Worm (Caenorhabditis elegans) whole organism, early embryonic: Measurements from ENCODE around the gene F23H11.7.

ENCODE experiments used
- B0310.2 ChIP-seq: sonication (generic microtip); optimal IDR thresholded peaks from 2 replicates; lab custom pipeline; 2016; ENCODE audit warnings: mild to moderate bottlenecking, missing genetic modification characterization, missing compliant biosample characterization
- F13C5.2 ChIP-seq: sonication (generic microtip); optimal IDR thresholded peaks from 2 replicates; lab custom pipeline; 2017; ENCODE audit warnings: mild to moderate bottlenecking, missing genetic modification characterization, inconsistent platforms, missing compliant biosample characterization
- aly-1 ChIP-seq: sonication (generic microtip); optimal IDR thresholded peaks from 2 replicates; lab custom pipeline; 2016; ENCODE audit warnings: missing genetic modification characterization, missing compliant biosample characterization
- ama-1 ChIP-seq: fragments of 150-350 bp; optimal IDR thresholded peaks from 2 replicates; lab custom pipeline; 2014
- ceh-13 ChIP-seq: fragments of 200-800 bp; sonication (Bioruptor generic); optimal IDR thresholded peaks from 2 replicates; lab custom pipeline; 2018; ENCODE audit warnings: mild to moderate bottlenecking, missing genetic modification characterization, missing compliant biosample characterization
- ceh-36 ChIP-seq: sonication (generic microtip); optimal IDR thresholded peaks from 2 replicates; lab custom pipeline; 2016; ENCODE audit warnings: missing genetic modification characterization, inconsistent platforms, missing compliant biosample characterization
- ets-7 ChIP-seq: sonication (generic microtip); optimal IDR thresholded peaks from 2 replicates; lab custom pipeline; 2016; ENCODE audit warnings: missing genotype, missing genetic modification characterization, missing compliant biosample characterization
- flt-1 ChIP-seq: fragments of 200-800 bp; sonication (Bioruptor generic); IDR thresholded peaks from 2 replicates; pipeline ENCODE4 v1.3.6; 2022; ENCODE audit warnings: missing genetic modification characterization, missing compliant biosample characterization
- hmg-4 ChIP-seq: fragments of 200-800 bp; sonication (Bioruptor generic); optimal IDR thresholded peaks from 2 replicates; lab custom pipeline; 2018; ENCODE audit warnings: mild to moderate bottlenecking, missing genetic modification characterization, missing compliant biosample characterization
- hnd-1 ChIP-seq: sonication (generic microtip); optimal IDR thresholded peaks from 2 replicates; lab custom pipeline; 2016; ENCODE audit warnings: missing genetic modification characterization, missing compliant biosample characterization
- pes-1 ChIP-seq: fragments of 200-800 bp; sonication (Bioruptor generic); IDR thresholded peaks from 2 replicates; pipeline ENCODE4 v1.3.6; 2022; ENCODE audit warnings: missing genetic modification reagents, missing genetic modification characterization, missing compliant biosample characterization
- sea-1 ChIP-seq: fragments of 200-800 bp; sonication (Bioruptor generic); conservative IDR thresholded peaks from 2 replicates; pipeline ENCODE4 v1.3.6; 2022; ENCODE audit warnings: missing genetic modification characterization, missing compliant biosample characterization
- tbx-11 ChIP-seq: fragments of 200-800 bp; sonication (Bioruptor generic); IDR thresholded peaks from 2 replicates; pipeline ENCODE4 v1.3.6; 2022; ENCODE audit warnings: missing genetic modification characterization, missing compliant biosample characterization
- tra-4 ChIP-seq: sonication (generic microtip); optimal IDR thresholded peaks from 2 replicates; lab custom pipeline; 2017; ENCODE audit warnings: missing genetic modification characterization, missing compliant biosample characterization

- no peak for TF ChIP-seq hnd-1 (tag; lab: Kevin White, UChicago)
- no peak for TF ChIP-seq flt-1 (GFP tag; lab: Robert Waterston, UW)
- no peak for TF ChIP-seq ceh-13
- no peak for TF ChIP-seq sea-1 (GFP tag; lab: Robert Waterston, UW)
- no peak for TF ChIP-seq ama-1 (lab: Kevin White, UChicago)
- no peak for TF ChIP-seq aly-1 (tag; lab: Kevin White, UChicago)
- no peak for TF ChIP-seq tra-4 (tag; lab: Kevin White, UChicago)
- no peak for TF ChIP-seq F13C5.2 (tag; lab: Kevin White, UChicago)
- TF ChIP-seq ceh-36: no peak
- TF ChIP-seq tbx-11 (GFP tag; lab: Robert Waterston, UW): no peak
- no peak for TF ChIP-seq hmg-4 (GFP tag; lab: Kevin White, UChicago)
- no peak for TF ChIP-seq ets-7 (tag; lab: Kevin White, UChicago)
- TF ChIP-seq B0310.2 (tag; lab: Kevin White, UChicago): no peak
- TF ChIP-seq pes-1: no peak
Observed at ce11 chrIII:901600-902250, 17.5 kb downstream of the F23H11.7 start.
